Worm (Caenorhabditis elegans): Measurements from ENCODE around the gene unc-8.

Gene unc-8

ce11 chrIV:7149020-7149601, 47.8 kb upstream of the unc-8 start, which contains the start of gene C34D4.4 (continued):
- no peak for TF ChIP-seq swsn-7 (tag; optimal IDR thresholded peaks at IDR 0.05)
- TF ChIP-seq ceh-82 (tag; optimal IDR thresholded peaks at IDR 0.05): peak in 2 of 3 experiments; percentile 3 to 48
- peak; percentile 47 for TF ChIP-seq snu-23 (GFP tag; optimal IDR thresholded peaks at IDR 0.05)
- TF ChIP-seq isw-1 (GFP tag; IDR thresholded peaks at IDR 0.05): peak; percentile 17; the same call in 1 of the 2 replicates
- TF ChIP-seq fkh-8 (tag; optimal IDR thresholded peaks at IDR 0.05): peak; percentile 31
- peak; percentile 3 for TF ChIP-seq snpc-4 (tag; optimal IDR thresholded peaks at IDR 0.05)
- peak; percentile 22 for TF ChIP-seq unc-130 (tag; optimal IDR thresholded peaks at IDR 0.05)
- peak; percentile 53 for TF ChIP-seq lin-14 (GFP tag; optimal IDR thresholded peaks at IDR 0.05)

DNA sequence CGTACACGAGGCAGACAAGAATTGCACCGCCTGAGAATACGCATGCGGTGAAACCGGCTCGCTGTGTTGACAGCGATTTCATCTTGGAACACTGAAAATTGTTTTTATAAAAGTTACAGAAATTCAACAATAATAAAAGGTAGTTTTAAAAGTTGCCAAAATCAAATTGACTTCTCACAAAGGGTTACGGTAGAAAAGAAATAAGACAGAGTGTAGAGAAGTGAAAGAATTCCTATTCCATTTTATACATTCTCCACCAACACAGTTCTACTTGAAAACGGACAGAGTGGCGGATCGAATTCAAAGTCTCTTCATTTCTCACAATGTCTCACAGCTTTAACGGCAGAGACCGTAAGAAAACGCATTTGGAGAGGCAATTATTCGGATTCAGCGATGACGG, 44.5 kb upstream of the unc-8 start, which contains the start of gene col-113:
col-113 (minus strand) TSS at position 101 of the 400 bp plus-strand sequence.
- TF ChIP-seq rnt-1 (tag; optimal IDR thresholded peaks at IDR 0.05): no peak
- peak; percentile 55 for TF ChIP-seq nhr-85 (tag)
- no peak for TF ChIP-seq pax-3 (tag; optimal IDR thresholded peaks at IDR 0.05)
- no peak for TF ChIP-seq C34B4.2 (tag; optimal IDR thresholded peaks at IDR 0.05)
- no peak for TF ChIP-seq unc-62 (GFP tag; optimal IDR thresholded peaks at IDR 0.05)
- TF ChIP-seq aha-1 (tag; optimal IDR thresholded peaks at IDR 0.05): no peak

ce11 chrIV:7153362-7153761, 43.6 kb upstream of the unc-8 start, which contains the start of gene C34D4.3:
TSS of gene C34D4.3 (plus strand) at chrIV:7153662.
- TF ChIP-seq unc-130 (tag; optimal IDR thresholded peaks at IDR 0.05): no peak
- TF ChIP-seq aha-1 (tag; optimal IDR thresholded peaks at IDR 0.05): no peak
- no peak for TF ChIP-seq mab-9 (GFP tag; IDR thresholded peaks at IDR 0.05)
- no peak for TF ChIP-seq aly-2 (tag; optimal IDR thresholded peaks at IDR 0.05)
- TF ChIP-seq irx-1 (tag; optimal IDR thresholded peaks at IDR 0.05): no peak
- no peak for TF ChIP-seq C16A3.4 (tag; optimal IDR thresholded peaks at IDR 0.05)
- TF ChIP-seq pqm-1 (tag; optimal IDR thresholded peaks at IDR 0.05): no peak
- no peak for TF ChIP-seq snpc-4 (tag; optimal IDR thresholded peaks at IDR 0.05)
- TF ChIP-seq blmp-1 (tag; optimal IDR thresholded peaks at IDR 0.05): no peak
- TF ChIP-seq pag-3 (tag; optimal IDR thresholded peaks at IDR 0.05; ENCODE audit: borderline replicate concordance, insufficient read depth): no peak
- TF ChIP-seq fkh-10 (GFP tag; optimal IDR thresholded peaks at IDR 0.05): no peak
- TF ChIP-seq zag-1 (tag; optimal IDR thresholded peaks at IDR 0.05): no peak
- TF ChIP-seq nhr-237 (tag; optimal IDR thresholded peaks at IDR 0.05): no peak
- no peak for TF ChIP-seq ceh-82 (tag; optimal IDR thresholded peaks at IDR 0.05)
- TF ChIP-seq nhr-76 (tag; optimal IDR thresholded peaks at IDR 0.05): no peak
- TF ChIP-seq egl-13 (tag; optimal IDR thresholded peaks at IDR 0.05): no peak
- no peak for TF ChIP-seq C04F5.9 (tag; optimal IDR thresholded peaks at IDR 0.05)

DNA sequence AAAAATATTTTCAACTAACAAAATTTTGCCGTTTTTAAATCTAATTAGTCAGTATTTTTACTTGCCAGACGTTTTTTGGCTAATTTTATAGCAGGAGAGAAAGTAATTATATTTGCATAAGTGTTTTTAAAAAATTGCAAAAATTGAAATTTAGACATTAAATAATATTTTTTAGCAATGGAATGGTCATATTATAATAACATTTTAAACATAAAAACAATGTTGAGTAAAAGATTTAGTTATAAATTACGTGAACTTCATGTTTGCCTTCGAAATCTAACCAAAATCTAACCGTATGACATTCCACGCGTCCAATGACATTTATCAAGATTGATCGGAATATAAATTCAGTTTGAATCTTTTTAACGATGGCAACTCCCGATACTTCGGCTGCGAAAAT, 42.6 kb upstream of the unc-8 start, which contains the start of gene C34D4.2:
C34D4.2 (plus strand) TSS at position 301 of the 400 bp plus-strand sequence.
- TF ChIP-seq fkh-10 (GFP tag; optimal IDR thresholded peaks at IDR 0.05): no peak
- no peak for TF ChIP-seq snu-23 (GFP tag; optimal IDR thresholded peaks at IDR 0.05)
- no peak for TF ChIP-seq sup-37 (GFP tag; optimal IDR thresholded peaks at IDR 0.05)
- no peak for TF ChIP-seq unc-62 (GFP tag; optimal IDR thresholded peaks at IDR 0.05)
- TF ChIP-seq fos-1 (tag; optimal IDR thresholded peaks at IDR 0.05): no peak
- no peak for TF ChIP-seq pax-3 (tag; optimal IDR thresholded peaks at IDR 0.05)

DNA sequence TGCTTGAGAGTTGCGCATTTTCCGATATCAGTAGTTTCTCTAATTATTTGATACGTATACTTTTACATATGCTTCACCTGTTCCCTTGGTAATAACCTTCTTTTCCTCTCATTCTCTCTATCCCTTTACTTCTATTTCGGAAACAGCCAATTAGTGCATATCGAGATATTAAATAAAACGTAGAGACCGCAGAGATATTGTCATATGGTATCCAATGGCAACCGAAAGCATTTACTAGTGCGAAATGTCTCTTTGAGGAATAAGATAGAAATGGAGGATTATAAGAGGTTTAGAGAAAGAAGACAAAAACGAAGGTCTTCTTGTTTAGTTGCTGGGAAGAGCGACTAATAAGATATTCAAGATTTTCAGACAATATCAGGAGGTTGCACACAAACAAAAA, 40.6 kb upstream of the unc-8 start, which contains the start of gene maph-9:
maph-9 (plus strand) TSS at position 273 of the 400 bp plus-strand sequence.
- TF ChIP-seq efl-1 (optimal IDR thresholded peaks at IDR 0.05): no peak
- peak in 1 of 2 experiments; percentile 64 for TF ChIP-seq efl-1 (GFP tag; optimal IDR thresholded peaks at IDR 0.05 in 1 of 2)
- peak in 1 of 2 experiments; percentile 39 for TF ChIP-seq lsy-2 (tag; optimal IDR thresholded peaks at IDR 0.05)
- peak; percentile 49 for TF ChIP-seq nhr-71 (tag; optimal IDR thresholded peaks at IDR 0.05)
- no peak for TF ChIP-seq lir-3 (tag; optimal IDR thresholded peaks at IDR 0.05; ENCODE audit: poor library complexity)
- TF ChIP-seq lin-39 (tag; optimal IDR thresholded peaks at IDR 0.05): no peak
- no peak for TF ChIP-seq fkh-10 (GFP tag; optimal IDR thresholded peaks at IDR 0.05)
- TF ChIP-seq unc-30 (tag; optimal IDR thresholded peaks at IDR 0.05): no peak
- no peak for TF ChIP-seq mab-9 (GFP tag; IDR thresholded peaks at IDR 0.05)
- TF ChIP-seq fkh-8 (tag; optimal IDR thresholded peaks at IDR 0.05): peak; percentile 95
- peak; percentile 50 for TF ChIP-seq dsc-1 (tag; optimal IDR thresholded peaks at IDR 0.05)
- TF ChIP-seq nhr-47 (tag; optimal IDR thresholded peaks at IDR 0.05): peak; percentile 39

Data from whole organism, L1 larva.